Fruit fly (Drosophila melanogaster) whole organism, embryonic: Measurements from ENCODE around the gene Acat1.

Experiments
- Bdp1 ChIP-seq: fragments of 200-800 bp; sonication (Bioruptor generic); optimal IDR thresholded peaks from 3 replicates; lab custom pipeline; 2016; ENCODE audit warnings: missing biosample characterization, missing genetic modification characterization
- CG14441 ChIP-seq: fragments of 200-800 bp; sonication (Bioruptor generic); IDR thresholded peaks from 2 replicates; pipeline ENCODE4 v1.3.6; 2022; ENCODE audit warnings: missing biosample characterization, missing genetic modification characterization
- CG2712 ChIP-seq: fragments of 200-800 bp; optimal IDR thresholded peaks from 3 replicates; lab custom pipeline; 2019; ENCODE audit warnings: missing biosample characterization, mild to moderate bottlenecking, missing genetic modification characterization, moderate library complexity
- NFAT ChIP-seq: fragments of 200-800 bp; sonication (Bioruptor generic); IDR thresholded peaks from 2 replicates; pipeline ENCODE4 v1.3.6; 2022; ENCODE audit warnings: missing biosample characterization, missing genetic modification characterization
- NK7.1 ChIP-seq: fragments of 200-800 bp; sonication (Bioruptor generic); optimal IDR thresholded peaks from 3 replicates; lab custom pipeline; 2016; ENCODE audit warnings: missing biosample characterization, missing genetic modification characterization
- gsb-n ChIP-seq: fragments of 200-800 bp; sonication (Bioruptor generic); optimal IDR thresholded peaks from 3 replicates; lab custom pipeline; 2018; ENCODE audit warnings: missing biosample characterization, mild to moderate bottlenecking, missing genetic modification characterization
- lola ChIP-seq, 3 experiments: fragments of >200 bp in 2 of 3; fragments of 200-800 bp in 1 of 3; sonication (Bioruptor generic) in 1 of 3; optimal IDR thresholded peaks; 2 replicates each; lab custom pipeline; 2017 to 2019; ENCODE audit warnings: missing biosample characterization in 3 of 3, missing genetic modification characterization in 3 of 3, mild to moderate bottlenecking in 1 of 3, moderate library complexity in 1 of 3
- phol ChIP-seq: fragments of 200-800 bp; sonication (Bioruptor generic); optimal IDR thresholded peaks from 3 replicates; lab custom pipeline; 2018; ENCODE audit warnings: missing biosample characterization, mild to moderate bottlenecking, missing genetic modification characterization, moderate library complexity

DNA sequence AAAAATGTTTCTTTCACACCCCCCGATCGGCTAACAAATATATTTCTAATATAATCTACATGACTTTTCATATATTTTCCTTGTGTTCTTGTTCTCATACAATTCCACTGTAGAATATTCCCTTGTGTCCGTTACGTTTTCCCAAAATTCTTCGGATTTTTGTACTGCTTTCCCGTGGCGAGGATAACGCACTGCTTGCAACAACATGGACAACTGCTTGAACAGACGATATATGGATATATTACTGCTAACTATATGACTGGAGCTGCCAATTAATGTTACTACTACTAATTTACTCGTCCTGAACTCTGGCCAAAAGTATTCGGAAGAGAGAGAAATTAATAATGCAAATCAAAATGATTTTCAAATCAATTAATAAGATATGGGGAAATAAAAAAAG is 36.3 kb upstream of the Acat1 start:
- TF ChIP-seq NK7.1 = no peak
- TF ChIP-seq CG14441 = no peak
- TF ChIP-seq phol (tag; lab: Kevin White, UChicago) = no peak
- TF ChIP-seq gsb-n (tag; lab: Kevin White, UChicago) = no peak
- TF ChIP-seq CG2712 (tag; lab: Kevin White, UChicago) = no peak
- no peak for TF ChIP-seq lola (GFP tag; optimal IDR thresholded peaks at IDR 0.05; lab: Kevin White, UChicago)
- no peak for TF ChIP-seq Bdp1 (GFP tag; lab: Kevin White, UChicago)
- no peak for TF ChIP-seq NFAT (GFP tag; lab: Robert Waterston, UW)
